Fruit fly (Drosophila melanogaster): ENCODE measurements around the gene CG32109.

Gene CG32109

dm6 chr3L:12754769-12755189, 9.6 kb downstream of the CG32109 start, which contains the start of the genes CG10973 and Vps13D (continued):
- TF ChIP-seq yki (optimal IDR thresholded peaks at IDR 0.05) (no peak), pfk (GFP tag; optimal IDR thresholded peaks at IDR 0.05) (peak; percentile 96), ranshi (GFP tag; IDR thresholded peaks at IDR 0.05) (peak; percentile 47; the same call in 1 of the 2 replicates), aop (GFP tag; IDR thresholded peaks at IDR 0.05) (no peak), CG1792 (GFP tag; optimal IDR thresholded peaks at IDR 0.05) (peak; percentile 67), so (GFP tag; IDR thresholded peaks at IDR 0.05) (no peak), B-H1 (GFP tag; IDR thresholded peaks at IDR 0.05) (no peak; the same call in 2 of the 3 replicates), HLH54F (GFP tag; optimal IDR thresholded peaks at IDR 0.05) (peak; percentile 25), crp (GFP tag; optimal IDR thresholded peaks at IDR 0.05) (peak; percentile 75 to 94), run (tag; optimal IDR thresholded peaks at IDR 0.05) (peak; percentile 82), Hsf (GFP tag; optimal IDR thresholded peaks at IDR 0.05) (peak; percentile 52), BEAF-32 (GFP tag; optimal IDR thresholded peaks at IDR 0.05) (peak; percentile 94), slp2 (GFP tag; optimal IDR thresholded peaks at IDR 0.05) (peak; percentile 12), Hmr (GFP tag; optimal IDR thresholded peaks at IDR 0.05) (no peak), ATbp (GFP tag; optimal IDR thresholded peaks at IDR 0.05) (peak; percentile 88), odd (GFP tag; optimal IDR thresholded peaks at IDR 0.05) (no peak), Mrtf (GFP tag; IDR thresholded peaks at IDR 0.05) (no peak), CG1602 (GFP tag; optimal IDR thresholded peaks at IDR 0.05) (peak; percentile 44), CG32767 (GFP tag; IDR thresholded peaks at IDR 0.05) (no peak), tgo (GFP tag; IDR thresholded peaks at IDR 0.05) (no peak; the same call in 2 of the 3 replicates), Chrac-16 (GFP tag; optimal IDR thresholded peaks at IDR 0.05) (peak; percentile 11), CG3065 (GFP tag; optimal IDR thresholded peaks at IDR 0.05) (no peak), CG12744 (GFP tag; optimal IDR thresholded peaks at IDR 0.05) (no peak), sob (GFP tag; IDR thresholded peaks at IDR 0.05) (peak; percentile 53; the same call in 1 of the 2 replicates), CG17568 (GFP tag; optimal IDR thresholded peaks at IDR 0.05) (peak; percentile 84), CG34224 (GFP tag; IDR thresholded peaks at IDR 0.05; ENCODE audit: partially characterized antibody) (peak; percentile 93), lola (GFP tag; optimal IDR thresholded peaks at IDR 0.05) (no peak), PHDP (tag; optimal IDR thresholded peaks at IDR 0.05) (no peak), Sry-β (GFP tag; optimal IDR thresholded peaks at IDR 0.05) (peak; percentile 61), Hey (tag; optimal IDR thresholded peaks at IDR 0.05) (no peak), CG30020 (tag; optimal IDR thresholded peaks at IDR 0.05) (peak; percentile 97), jigr1 (GFP tag; IDR thresholded peaks at IDR 0.05) (no peak), CG8359 (GFP tag; optimal IDR thresholded peaks at IDR 0.05; ENCODE audit: borderline replicate concordance) (peak; percentile 50), luna (GFP tag; optimal IDR thresholded peaks at IDR 0.05) (no peak), CHES-1-like (GFP tag; optimal IDR thresholded peaks at IDR 0.05) (peak; percentile 33), CG18764 (GFP tag; optimal IDR thresholded peaks at IDR 0.05) (peak; percentile 100), Nf-YC (tag; optimal IDR thresholded peaks at IDR 0.05) (no peak), insv (GFP tag; optimal IDR thresholded peaks at IDR 0.05) (peak in 1 of 2 experiments; percentile 64), CTCF (GFP tag; optimal IDR thresholded peaks at IDR 0.05) (peak; percentile 44), Sox100B (GFP tag; optimal IDR thresholded peaks at IDR 0.05) (peak; percentile 60), CG4707 (GFP tag; optimal IDR thresholded peaks at IDR 0.05) (peak; percentile 84), CG11504 (tag; optimal IDR thresholded peaks at IDR 0.05) (no peak), CG17328 (GFP tag; IDR thresholded peaks at IDR 0.05) (peak; percentile 51; the same call in 1 of the 2 replicates), scrt (GFP tag; optimal IDR thresholded peaks at IDR 0.05) (no peak), CG18262 (tag; optimal IDR thresholded peaks at IDR 0.05) (no peak), CG4617 (GFP tag; optimal IDR thresholded peaks at IDR 0.05; ENCODE audit: borderline replicate concordance) (peak; percentile 70), fd96Cb (tag; optimal IDR thresholded peaks at IDR 0.05) (no peak)
